Worm (Caenorhabditis elegans) whole organism, late embryonic: Measurements from ENCODE around the gene epic-1.

ENCODE experiments used
- C08G9.2 ChIP-seq: sonication (generic microtip); optimal IDR thresholded peaks from 2 replicates; lab custom pipeline; 2016; ENCODE audit warnings: mild to moderate bottlenecking, missing genetic modification characterization, moderate library complexity, missing compliant biosample characterization
- C38D4.7 ChIP-seq: fragments of 200-800 bp; sonication (Bioruptor generic); optimal IDR thresholded peaks from 2 replicates; lab custom pipeline; 2018; ENCODE audit warnings: mild to moderate bottlenecking, missing genetic modification characterization, moderate library complexity, missing compliant biosample characterization
- F13H6.1 ChIP-seq: sonication (generic microtip); optimal IDR thresholded peaks from 2 replicates; lab custom pipeline; 2016; ENCODE audit warnings: missing genetic modification characterization, missing compliant biosample characterization
- K02D7.2 ChIP-seq: sonication (generic microtip); optimal IDR thresholded peaks from 2 replicates; lab custom pipeline; 2017; ENCODE audit warnings: mild to moderate bottlenecking, missing genetic modification characterization, missing compliant biosample characterization
- Y22D7AL.16 ChIP-seq: sonication (generic microtip); optimal IDR thresholded peaks from 2 replicates; lab custom pipeline; 2016; ENCODE audit warnings: missing genetic modification characterization, missing compliant biosample characterization
- ahr-1 ChIP-seq: sonication (generic microtip); optimal IDR thresholded peaks from 2 replicates; lab custom pipeline; 2016; ENCODE audit warnings: missing genetic modification characterization, missing compliant biosample characterization
- ama-1 ChIP-seq: fragments of 150-350 bp; optimal IDR thresholded peaks from 2 replicates; lab custom pipeline; 2014
- ceh-24 ChIP-seq: sonication (generic microtip); optimal IDR thresholded peaks from 2 replicates; lab custom pipeline; 2016; ENCODE audit warnings: mild to moderate bottlenecking, missing genetic modification characterization, missing compliant biosample characterization
- ceh-31 ChIP-seq: sonication (generic microtip); optimal IDR thresholded peaks from 2 replicates; lab custom pipeline; 2016; ENCODE audit warnings: missing genetic modification characterization, missing compliant biosample characterization
- ceh-48 ChIP-seq: sonication (generic microtip); optimal IDR thresholded peaks from 2 replicates; lab custom pipeline; 2016; ENCODE audit warnings: missing genetic modification characterization, inconsistent platforms, missing compliant biosample characterization
- ceh-6 ChIP-seq: fragments of 200-800 bp; sonication (Bioruptor generic); optimal IDR thresholded peaks from 2 replicates; lab custom pipeline; 2018; ENCODE audit warnings: mild to moderate bottlenecking, missing genetic modification characterization, missing compliant biosample characterization
- che-1 ChIP-seq: sonication (generic microtip); optimal IDR thresholded peaks from 2 replicates; lab custom pipeline; 2016; ENCODE audit warnings: mild to moderate bottlenecking, missing genetic modification characterization, missing compliant biosample characterization
- elt-4 ChIP-seq: sonication (generic microtip); optimal IDR thresholded peaks from 2 replicates; lab custom pipeline; 2016; ENCODE audit warnings: missing genetic modification characterization, missing compliant biosample characterization
- eyg-1 ChIP-seq: sonication (generic microtip); optimal IDR thresholded peaks from 2 replicates; lab custom pipeline; 2016; ENCODE audit warnings: missing genotype, missing genetic modification characterization, missing compliant biosample characterization
- fkh-10 ChIP-seq: fragments of 150-350 bp; optimal IDR thresholded peaks from 2 replicates; lab custom pipeline; 2014; ENCODE audit warnings: missing biosample characterization, missing genetic modification reagents, missing genetic modification characterization
- fkh-6 ChIP-seq: sonication (generic microtip); optimal IDR thresholded peaks from 2 replicates; lab custom pipeline; 2016; ENCODE audit warnings: missing genetic modification characterization, missing compliant biosample characterization
- hlh-13 ChIP-seq: fragments of 200-800 bp; sonication (Bioruptor generic); optimal IDR thresholded peaks from 2 replicates; lab custom pipeline; 2018; ENCODE audit warnings: mild to moderate bottlenecking, missing genetic modification characterization, missing compliant biosample characterization
- hlh-15 ChIP-seq: sonication (generic microtip); optimal IDR thresholded peaks from 2 replicates; lab custom pipeline; 2016; ENCODE audit warnings: missing genetic modification characterization, missing compliant biosample characterization
- hlh-30 ChIP-seq: sonication (generic microtip); optimal IDR thresholded peaks from 2 replicates; lab custom pipeline; 2017; ENCODE audit warnings: antibody characterized with exemption, missing genetic modification characterization, missing compliant biosample characterization; ENCODE audit not compliant: insufficient read depth
- hlh-8 ChIP-seq: sonication (generic microtip); optimal IDR thresholded peaks from 2 replicates; lab custom pipeline; 2016; ENCODE audit warnings: missing genotype, missing genetic modification characterization, missing compliant biosample characterization
- lim-6 ChIP-seq: sonication (generic microtip); optimal IDR thresholded peaks from 2 replicates; lab custom pipeline; 2016; ENCODE audit warnings: missing genetic modification characterization, missing compliant biosample characterization
- lin-11 ChIP-seq: fragments of 200-800 bp; sonication (Bioruptor generic); optimal IDR thresholded peaks from 2 replicates; lab custom pipeline; 2018; ENCODE audit warnings: mild to moderate bottlenecking, missing genetic modification characterization, missing compliant biosample characterization
- nfya-1 ChIP-seq: sonication (generic microtip); optimal IDR thresholded peaks from 2 replicates; lab custom pipeline; 2017; ENCODE audit warnings: missing genetic modification characterization, mild to moderate bottlenecking, missing compliant biosample characterization, antibody characterized with exemption, moderate library complexity
- nhr-11 ChIP-seq: fragments of 150-350 bp; optimal IDR thresholded peaks from 2 replicates; lab custom pipeline; 2014; ENCODE audit warnings: missing biosample characterization, missing genetic modification characterization
- nhr-232 ChIP-seq: sonication (generic microtip); optimal IDR thresholded peaks from 2 replicates; lab custom pipeline; 2016; ENCODE audit warnings: missing genetic modification characterization, missing compliant biosample characterization
- npax-4 ChIP-seq: sonication (generic microtip); optimal IDR thresholded peaks from 2 replicates; lab custom pipeline; 2016; ENCODE audit warnings: missing genetic modification characterization, missing compliant biosample characterization
- pat-9 ChIP-seq: fragments of 200-800 bp; sonication (Bioruptor generic); optimal IDR thresholded peaks from 2 replicates; lab custom pipeline; 2018; ENCODE audit warnings: mild to moderate bottlenecking, missing genetic modification characterization, moderate library complexity, missing compliant biosample characterization
- pax-1 ChIP-seq: fragments of 150-350 bp; optimal IDR thresholded peaks from 2 replicates; lab custom pipeline; 2014; ENCODE audit warnings: missing biosample characterization, missing genetic modification characterization
- pha-4 ChIP-seq: fragments of 150-350 bp; optimal IDR thresholded peaks from 2 replicates; lab custom pipeline; 2018; ENCODE audit warnings: missing biosample characterization, missing genetic modification reagents, missing genetic modification characterization
- pqm-1 ChIP-seq: sonication (generic microtip); optimal IDR thresholded peaks from 2 replicates; lab custom pipeline; 2016; ENCODE audit warnings: missing genetic modification characterization, missing compliant biosample characterization
- ref-2 ChIP-seq: sonication (generic microtip); optimal IDR thresholded peaks from 2 replicates; lab custom pipeline; 2016; ENCODE audit warnings: missing genetic modification characterization, missing compliant biosample characterization
- rnt-1 ChIP-seq: sonication (generic microtip); optimal IDR thresholded peaks from 2 replicates; lab custom pipeline; 2016; ENCODE audit warnings: missing genetic modification characterization, missing compliant biosample characterization
- sdc-2 ChIP-seq: sonication (generic microtip); optimal IDR thresholded peaks from 2 replicates; lab custom pipeline; 2016; ENCODE audit warnings: missing genotype, missing genetic modification characterization, missing compliant biosample characterization
- sox-2 ChIP-seq: fragments of 200-800 bp; sonication (Bioruptor generic); IDR thresholded peaks from 2 replicates; pipeline ENCODE4 v1.3.6; 2022; ENCODE audit warnings: missing genetic modification reagents, missing genetic modification characterization, missing compliant biosample characterization
- sox-4 ChIP-seq: sonication (generic microtip); optimal IDR thresholded peaks from 2 replicates; lab custom pipeline; 2017; ENCODE audit warnings: mild to moderate bottlenecking, missing genetic modification characterization, inconsistent platforms, missing compliant biosample characterization
- tbx-7 ChIP-seq: sonication (generic microtip); optimal IDR thresholded peaks from 2 replicates; lab custom pipeline; 2016; ENCODE audit warnings: missing genotype, missing genetic modification characterization, missing compliant biosample characterization
- unc-3 ChIP-seq, 2 experiments: fragments of 200-800 bp in 1 of 2; sonication (Bioruptor generic) in 1 of 2; sonication (generic microtip) in 1 of 2; conservative IDR thresholded peaks in 1 of 2; optimal IDR thresholded peaks in 1 of 2; 2 replicates each; pipeline versions ENCODE4 v1.3.6 to Lab custom; 2016 to 2022; ENCODE audit warnings: missing compliant biosample characterization in 2 of 2, missing genetic modification characterization in 2 of 2, missing genetic modification reagents in 1 of 2
- unc-42 ChIP-seq: sonication (generic microtip); optimal IDR thresholded peaks from 2 replicates; lab custom pipeline; 2016; ENCODE audit warnings: missing genotype, missing genetic modification characterization, missing compliant biosample characterization
- unc-55 ChIP-seq: sonication (generic microtip); optimal IDR thresholded peaks from 2 replicates; lab custom pipeline; 2017; ENCODE audit warnings: missing biosample characterization, missing genetic modification reagents, missing genetic modification characterization
- zip-5 ChIP-seq: sonication (generic microtip); optimal IDR thresholded peaks from 2 replicates; lab custom pipeline; 2016; ENCODE audit warnings: missing genetic modification characterization, missing compliant biosample characterization
- ztf-16 ChIP-seq: sonication (generic microtip); optimal IDR thresholded peaks from 2 replicates; lab custom pipeline; 2017; ENCODE audit warnings: missing genetic modification characterization, missing compliant biosample characterization

Gene epic-1

DNA sequence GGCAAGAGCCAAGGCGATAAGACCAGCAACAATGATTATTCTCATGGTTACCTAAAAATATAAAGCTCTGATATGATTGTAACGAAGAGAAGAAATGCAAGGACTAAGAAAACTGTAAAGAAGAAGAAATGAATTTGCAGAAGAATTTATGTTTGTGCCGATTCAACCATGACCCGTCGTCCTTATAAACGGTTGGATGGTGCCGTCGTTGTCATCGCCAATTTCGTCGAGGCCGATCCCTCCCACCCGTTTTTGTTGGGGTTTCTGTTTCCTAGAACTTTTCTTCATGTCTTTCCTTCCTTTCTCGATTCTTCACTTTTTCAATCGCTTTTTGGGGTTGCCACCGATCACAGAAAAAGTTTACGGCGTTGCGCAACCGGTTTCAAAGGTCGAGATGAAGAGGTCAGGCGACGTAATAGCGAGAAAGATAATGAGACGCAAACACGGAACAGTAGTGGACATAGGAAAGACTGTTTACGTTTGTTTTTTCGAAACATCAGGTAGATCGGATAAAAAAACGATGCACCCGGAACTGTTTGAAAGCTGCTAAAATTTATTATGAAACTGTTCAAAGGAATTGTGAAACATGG lies at the start of gene epic-1:
Gene epic-1, minus strand, starts transcription at position 51 of the 590 bp plus-strand sequence.
- no peak for TF ChIP-seq ceh-6 (GFP tag; lab: Kevin White, UChicago)
- TF ChIP-seq ceh-24 (tag; lab: Kevin White, UChicago) = no peak
- TF ChIP-seq sdc-2 (tag; lab: Kevin White, UChicago) = no peak
- no peak for TF ChIP-seq pat-9 (tag; lab: Kevin White, UChicago)
- TF ChIP-seq sox-4 = no peak
- no peak for TF ChIP-seq nhr-232 (tag; lab: Kevin White, UChicago)
- no peak for TF ChIP-seq ref-2
- TF ChIP-seq hlh-8 = no peak
- no peak for TF ChIP-seq Y22D7AL.16 (tag; lab: Kevin White, UChicago)
- TF ChIP-seq sox-2 = no peak
- no peak for TF ChIP-seq hlh-30 (tag; lab: Kevin White, UChicago)
- TF ChIP-seq, all 69 proteins: peak for 0

ce11 chrIV:17490679-17491078 lies 19.0 kb upstream of the epic-1 start, which contains the start of gene nas-6:
TSS of gene nas-6 (minus strand) at chrIV:17490779.
- no peak for TF ChIP-seq sox-4
- no peak for TF ChIP-seq lim-6 (tag; lab: Kevin White, UChicago)
- no peak for TF ChIP-seq tbx-7
- TF ChIP-seq rnt-1 (tag; lab: Kevin White, UChicago) = no peak
- TF ChIP-seq npax-4 = no peak
- no peak for TF ChIP-seq nhr-11 (tag; lab: Kevin White, UChicago)
- TF ChIP-seq C38D4.7 (GFP tag; lab: Kevin White, UChicago) = no peak
- no peak for TF ChIP-seq C08G9.2 (tag; lab: Kevin White, UChicago)
- no peak for TF ChIP-seq K02D7.2 (tag; lab: Kevin White, UChicago)
- no peak for TF ChIP-seq elt-4 (tag; lab: Kevin White, UChicago)
- TF ChIP-seq sox-2 = no peak
- no peak for TF ChIP-seq pqm-1
- no peak for TF ChIP-seq hlh-13 (GFP tag; lab: Kevin White, UChicago)
- no peak for TF ChIP-seq sdc-2 (tag; lab: Kevin White, UChicago)

DNA sequence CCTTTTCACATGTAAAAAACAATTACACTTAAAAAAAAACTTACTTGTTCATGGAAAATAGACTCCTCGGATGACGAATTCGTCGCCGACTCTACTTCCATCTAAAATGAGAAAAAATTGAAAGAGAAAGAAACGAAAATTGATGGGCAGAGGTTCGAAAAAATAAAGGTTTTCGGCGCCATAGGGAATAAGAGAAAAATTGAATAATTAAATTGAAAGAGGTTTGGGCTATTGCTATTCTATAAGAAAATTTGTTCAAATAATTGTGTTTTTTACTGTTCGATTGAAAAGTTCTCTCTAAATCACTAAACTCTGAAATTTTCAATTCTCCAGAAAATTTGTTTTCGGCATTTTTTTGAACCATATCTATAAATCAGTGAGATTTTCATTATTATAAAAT lies 11.5 kb upstream of the epic-1 start, which contains the start of gene rabr-2:
Gene rabr-2, minus strand, starts transcription at position 101 of the 400 bp plus-strand sequence.
- no peak for TF ChIP-seq C08G9.2 (tag; lab: Kevin White, UChicago)

DNA sequence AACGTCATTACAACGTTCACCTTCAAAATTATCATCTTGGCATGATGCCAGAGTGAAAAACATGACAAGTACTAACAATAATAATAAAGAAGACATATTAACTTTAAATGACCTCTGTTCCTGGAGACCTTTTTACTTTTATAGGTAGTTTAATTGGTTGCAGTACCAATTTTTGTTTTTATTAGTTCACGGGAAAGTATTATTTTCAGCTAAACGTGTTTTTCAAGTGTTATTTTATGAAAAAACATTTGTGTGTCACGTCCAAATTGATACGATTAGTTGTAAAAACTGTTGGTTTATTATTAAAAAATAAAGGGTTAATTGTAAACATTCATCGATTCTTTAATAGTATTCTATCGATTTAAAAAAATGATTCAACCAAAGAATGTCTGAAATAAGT lies 4.0 kb upstream of the epic-1 start, which contains the start of gene grl-24:
Gene grl-24, minus strand, starts transcription at position 101 of the 400 bp plus-strand sequence.
- no peak for TF ChIP-seq zip-5 (tag; lab: Kevin White, UChicago)
- no peak for TF ChIP-seq ahr-1 (tag; lab: Kevin White, UChicago)
- no peak for TF ChIP-seq C08G9.2 (tag; lab: Kevin White, UChicago)

ce11 chrIV:17475242-17475641 lies 3.5 kb upstream of the epic-1 start, which contains the start of gene F11E6.9:
TSS of gene F11E6.9 (minus strand) at chrIV:17475342.
- TF ChIP-seq hlh-15 (tag; lab: Kevin White, UChicago) = no peak
- no peak for TF ChIP-seq ceh-6 (GFP tag; lab: Kevin White, UChicago)
- no peak for TF ChIP-seq pax-1 (tag; lab: Kevin White, UChicago)
- TF ChIP-seq ceh-31 (tag; lab: Kevin White, UChicago) = no peak
- TF ChIP-seq unc-55 = no peak
- TF ChIP-seq pha-4 = no peak
- no peak for TF ChIP-seq ztf-16 (tag; lab: Kevin White, UChicago)
- TF ChIP-seq che-1 (tag; lab: Kevin White, UChicago) = no peak
- no peak for TF ChIP-seq eyg-1
- TF ChIP-seq F13H6.1 (tag; lab: Kevin White, UChicago) = no peak
- TF ChIP-seq lin-11 (tag; lab: Kevin White, UChicago) = no peak
- TF ChIP-seq fkh-6 = no peak
- no peak for TF ChIP-seq unc-3 (GFP tag; conservative IDR thresholded peaks at IDR 0.05; lab: Robert Waterston, UW)
- TF ChIP-seq unc-3 (tag; optimal IDR thresholded peaks at IDR 0.05; lab: Kevin White, UChicago) = no peak
- no peak for TF ChIP-seq fkh-10 (GFP tag; lab: Kevin White, UChicago)
- no peak for TF ChIP-seq unc-42 (tag; lab: Kevin White, UChicago)
- TF ChIP-seq zip-5 (tag; lab: Kevin White, UChicago) = no peak
- no peak for TF ChIP-seq ceh-48
- TF ChIP-seq hlh-30 (tag; lab: Kevin White, UChicago) = no peak
- no peak for TF ChIP-seq ama-1
- no peak for TF ChIP-seq nfya-1 (tag; lab: Kevin White, UChicago)
